Worm (Caenorhabditis elegans): ENCODE data around the gene lect-2.

DNA sequence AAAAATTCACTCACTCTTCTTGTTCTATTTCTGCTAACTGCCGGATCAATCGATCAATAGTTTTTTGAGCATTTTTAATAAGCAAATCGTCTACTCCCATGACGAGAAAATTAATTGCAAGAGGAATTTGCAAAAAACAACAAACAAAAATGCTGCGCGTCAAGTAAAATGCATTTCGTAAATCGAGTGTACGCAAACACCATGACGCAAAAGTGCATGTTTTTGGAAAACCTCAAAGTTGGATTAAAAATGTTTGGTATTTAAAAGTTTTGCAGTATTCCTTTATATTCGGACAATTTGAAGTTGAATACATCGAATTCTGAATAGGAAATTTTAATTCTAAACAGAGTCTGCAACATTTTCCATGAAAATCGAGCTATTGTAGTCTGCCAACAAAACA is 48.7 kb downstream of the lect-2 start, which contains the start of gene ZK1248.19:
- TF ChIP-seq pha-4 (tag; optimal IDR thresholded peaks at IDR 0.05), result no peak
- no peak for TF ChIP-seq ztf-28 (GFP tag; IDR thresholded peaks at IDR 0.05)
- TF ChIP-seq lin-35 (GFP tag; optimal IDR thresholded peaks at IDR 0.05), result no peak
- no peak for TF ChIP-seq ceh-27 (GFP tag; optimal IDR thresholded peaks at IDR 0.05)
- TF ChIP-seq ztf-26 (tag; optimal IDR thresholded peaks at IDR 0.05), result no peak
- no peak for TF ChIP-seq unc-62 (GFP tag; optimal IDR thresholded peaks at IDR 0.05)
- TF ChIP-seq attf-6 (GFP tag; IDR thresholded peaks at IDR 0.05), result no peak
- TF ChIP-seq nhr-27 (tag; optimal IDR thresholded peaks at IDR 0.05), result no peak
- no peak for TF ChIP-seq die-1 (tag; optimal IDR thresholded peaks at IDR 0.05)
- TF ChIP-seq ama-1 (optimal IDR thresholded peaks at IDR 0.05), result no peak
- TF ChIP-seq ama-1 (GFP tag; optimal IDR thresholded peaks at IDR 0.05), result no peak
